Worm (Caenorhabditis elegans) whole organism, L2 larva: ENCODE results near the gene ZK180.5.

Experiments used
- F13H6.1 ChIP-seq: sonication (generic microtip); optimal IDR thresholded peaks from 2 replicates; lab custom pipeline; 2016; ENCODE audit warnings: missing genetic modification characterization, missing compliant biosample characterization
- R02D3.7 ChIP-seq: fragments of 150-350 bp; optimal IDR thresholded peaks from 2 replicates; lab custom pipeline; 2014; ENCODE audit warnings: missing biosample characterization, missing genetic modification characterization
- Y55F3AM.14 ChIP-seq: fragments of 200-800 bp; sonication (Bioruptor generic); optimal IDR thresholded peaks from 2 replicates; lab custom pipeline; 2018; ENCODE audit warnings: mild to moderate bottlenecking, missing genetic modification characterization, missing compliant biosample characterization
- alr-1 ChIP-seq: fragments of 150-350 bp; optimal IDR thresholded peaks from 2 replicates; lab custom pipeline; 2014; ENCODE audit warnings: missing biosample characterization, missing genetic modification characterization
- aly-2 ChIP-seq: fragments of 150-350 bp; optimal IDR thresholded peaks from 2 replicates; lab custom pipeline; 2014; ENCODE audit warnings: missing biosample characterization, missing genetic modification characterization
- ama-1 ChIP-seq: fragments of 150-350 bp; optimal IDR thresholded peaks from 2 replicates; lab custom pipeline; 2018; ENCODE audit warnings: inconsistent platforms
- blmp-1 ChIP-seq: sonication (generic microtip); optimal IDR thresholded peaks from 2 replicates; lab custom pipeline; 2017; ENCODE audit warnings: missing genetic modification characterization, mild to moderate bottlenecking, missing compliant biosample characterization, antibody characterized with exemption, moderate library complexity; ENCODE audit not compliant: insufficient read depth
- ceh-16 ChIP-seq: fragments of 150-350 bp; optimal IDR thresholded peaks from 2 replicates; lab custom pipeline; 2014; ENCODE audit warnings: missing biosample characterization, missing genetic modification characterization
- crh-2 ChIP-seq: sonication (generic microtip); optimal IDR thresholded peaks from 2 replicates; lab custom pipeline; 2017; ENCODE audit warnings: missing biosample characterization, missing genetic modification characterization
- dmd-4 ChIP-seq: sonication (generic microtip); optimal IDR thresholded peaks from 2 replicates; lab custom pipeline; 2017; ENCODE audit warnings: missing biosample characterization, missing genetic modification characterization
- egl-27 ChIP-seq: sonication (generic microtip); optimal IDR thresholded peaks from 3 replicates; lab custom pipeline; 2017; ENCODE audit warnings: missing biosample characterization, missing genetic modification reagents, missing genetic modification characterization
- elt-3 ChIP-seq: sonication (generic microtip); optimal IDR thresholded peaks from 2 replicates; lab custom pipeline; 2017; ENCODE audit warnings: missing biosample characterization, missing genetic modification characterization
- fos-1 ChIP-seq: fragments of 150-350 bp; optimal IDR thresholded peaks from 2 replicates; lab custom pipeline; 2014; ENCODE audit warnings: missing biosample characterization, missing genetic modification characterization
- gmeb-1 ChIP-seq: fragments of 150-350 bp; optimal IDR thresholded peaks from 2 replicates; lab custom pipeline; 2014; ENCODE audit warnings: missing biosample characterization, missing genetic modification characterization
- lin-11 ChIP-seq: fragments of 150-350 bp; sonication (generic microtip); optimal IDR thresholded peaks from 2 replicates; lab custom pipeline; 2014; ENCODE audit warnings: missing biosample characterization, missing genetic modification characterization, inconsistent platforms, mixed read lengths
- lin-13 ChIP-seq: fragments of 150-350 bp; optimal IDR thresholded peaks from 2 replicates; lab custom pipeline; 2014; ENCODE audit warnings: missing biosample characterization, missing genetic modification reagents, missing genetic modification characterization
- lsy-2 ChIP-seq, 2 experiments: fragments of 150-350 bp in 1 of 2; sonication (generic microtip) in 1 of 2; optimal IDR thresholded peaks; 2 replicates each; lab custom pipeline; 2014 to 2017; ENCODE audit warnings: missing biosample characterization in 2 of 2, missing genetic modification characterization in 2 of 2
- mab-5 ChIP-seq: fragments of 150-350 bp; optimal IDR thresholded peaks from 2 replicates; lab custom pipeline; 2014; ENCODE audit warnings: missing biosample characterization, missing genetic modification characterization
- mdl-1 ChIP-seq, 2 experiments: fragments of 150-350 bp in 1 of 2; sonication (generic microtip) in 1 of 2; optimal IDR thresholded peaks; 2 replicates each; lab custom pipeline; 2017; ENCODE audit warnings: missing biosample characterization in 2 of 2, missing genetic modification characterization in 2 of 2
- nhr-10 ChIP-seq: sonication (generic microtip); optimal IDR thresholded peaks from 2 replicates; lab custom pipeline; 2017; ENCODE audit warnings: missing biosample characterization, missing genetic modification characterization
- nhr-129 ChIP-seq: fragments of 150-350 bp; optimal IDR thresholded peaks from 2 replicates; lab custom pipeline; 2014; ENCODE audit warnings: missing biosample characterization, missing genetic modification characterization
- nhr-23 ChIP-seq: fragments of 150-350 bp; optimal IDR thresholded peaks from 2 replicates; lab custom pipeline; 2014; ENCODE audit warnings: missing biosample characterization, missing genetic modification reagents, missing genetic modification characterization
- nhr-237 ChIP-seq: fragments of 150-350 bp; optimal IDR thresholded peaks from 2 replicates; lab custom pipeline; 2014; ENCODE audit warnings: missing biosample characterization, missing genetic modification characterization
- nhr-25 ChIP-seq: fragments of 150-350 bp; sonication (generic microtip); optimal IDR thresholded peaks from 3 replicates; lab custom pipeline; 2014; ENCODE audit warnings: missing biosample characterization, missing genetic modification characterization
- nhr-6 ChIP-seq: fragments of 150-350 bp; optimal IDR thresholded peaks from 2 replicates; lab custom pipeline; 2014; ENCODE audit warnings: missing biosample characterization, missing genetic modification characterization
- sem-4 ChIP-seq: fragments of 150-350 bp; optimal IDR thresholded peaks from 2 replicates; lab custom pipeline; 2014; ENCODE audit warnings: missing biosample characterization, missing genetic modification reagents, missing genetic modification characterization
- skn-1 ChIP-seq: sonication (generic microtip); optimal IDR thresholded peaks from 2 replicates; lab custom pipeline; 2017; ENCODE audit warnings: missing biosample characterization, missing genetic modification characterization
- sma-9 ChIP-seq, 2 experiments: fragments of 150-350 bp in 1 of 2; sonication (generic microtip) in 1 of 2; optimal IDR thresholded peaks; 2 replicates each; lab custom pipeline; 2014 to 2016; ENCODE audit warnings: missing genetic modification characterization in 2 of 2, mild to moderate bottlenecking in 1 of 2, missing biosample characterization in 1 of 2, missing compliant biosample characterization in 1 of 2, missing genetic modification reagents in 1 of 2, moderate library complexity in 1 of 2
- snpc-4 ChIP-seq: fragments of 150-350 bp; optimal IDR thresholded peaks from 2 replicates; lab custom pipeline; 2014; ENCODE audit warnings: missing biosample characterization, missing genetic modification characterization
- unc-39 ChIP-seq: fragments of 150-350 bp; optimal IDR thresholded peaks from 2 replicates; lab custom pipeline; 2014; ENCODE audit warnings: missing biosample characterization, missing genetic modification characterization
- unc-55 ChIP-seq: fragments of 150-350 bp; sonication (generic microtip); optimal IDR thresholded peaks from 3 replicates; lab custom pipeline; 2014; ENCODE audit warnings: missing biosample characterization, missing genetic modification reagents, missing genetic modification characterization
- unc-62 ChIP-seq: fragments of 150-350 bp; optimal IDR thresholded peaks from 2 replicates; lab custom pipeline; 2014; ENCODE audit warnings: missing biosample characterization, missing genetic modification reagents, missing genetic modification characterization
- zag-1 ChIP-seq: fragments of 150-350 bp; optimal IDR thresholded peaks from 2 replicates; lab custom pipeline; 2014; ENCODE audit warnings: missing biosample characterization, missing genetic modification characterization

The ZK180.5 gene

ce11 chrIV:4526028-4526427, 9.1 kb upstream of the ZK180.5 start:
- no peak for TF ChIP-seq Y55F3AM.14 (GFP tag; lab: Kevin White, UChicago)
- TF ChIP-seq dmd-4 (tag; lab: Kevin White, UChicago) = no peak
- TF ChIP-seq nhr-25 (tag; lab: Kevin White, UChicago) = no peak
- no peak for TF ChIP-seq skn-1 (tag; lab: Kevin White, UChicago)
- no peak for TF ChIP-seq egl-27 (tag; lab: Kevin White, UChicago)
- TF ChIP-seq fos-1 = no peak
- TF ChIP-seq snpc-4 (tag; lab: Kevin White, UChicago) = no peak
- TF ChIP-seq nhr-237 (tag; lab: Kevin White, UChicago) = no peak
- TF ChIP-seq lin-13 (GFP tag; lab: Kevin White, UChicago) = no peak
- TF ChIP-seq crh-2 (tag; lab: Kevin White, UChicago) = no peak

- TF ChIP-seq nhr-129 (tag; lab: Kevin White, UChicago) (no peak), egl-27 (tag; lab: Kevin White, UChicago) (no peak), R02D3.7 (tag; lab: Kevin White, UChicago) (no peak), lin-11 (tag; lab: Kevin White, UChicago) (no peak), sma-9 (GFP tag; optimal IDR thresholded peaks at IDR 0.05; lab: Kevin White, UChicago) (no peak), sma-9 (tag; optimal IDR thresholded peaks at IDR 0.05; lab: Kevin White, UChicago) (no peak), lin-13 (GFP tag; lab: Kevin White, UChicago) (no peak), aly-2 (no peak), mab-5 (no peak), gmeb-1 (tag; lab: Kevin White, UChicago) (no peak), sem-4 (no peak), mdl-1 (tag; optimal IDR thresholded peaks at IDR 0.05; lab: Kevin White, UChicago) (no peak), nhr-23 (tag; lab: Kevin White, UChicago) (no peak), crh-2 (tag; lab: Kevin White, UChicago) (no peak), Y55F3AM.14 (GFP tag; lab: Kevin White, UChicago) (no peak), elt-3 (tag; lab: Kevin White, UChicago) (no peak), unc-39 (tag; lab: Kevin White, UChicago) (no peak), dmd-4 (tag; lab: Kevin White, UChicago) (no peak), ama-1 (lab: Kevin White, UChicago) (no peak)
Measured at ce11 chrIV:4524943-4525342, 8.0 kb upstream of the ZK180.5 start, which contains the start of gene ZK180.6. TSS of gene ZK180.6 (minus strand) at chrIV:4525043.

- no peak for TF ChIP-seq F13H6.1 (tag; lab: Kevin White, UChicago)
- no peak for TF ChIP-seq nhr-237 (tag; lab: Kevin White, UChicago)
- no peak for TF ChIP-seq blmp-1 (tag; lab: Kevin White, UChicago)
- TF ChIP-seq lin-11 (tag; lab: Kevin White, UChicago) = no peak
- no peak for TF ChIP-seq alr-1 (tag; lab: Kevin White, UChicago)
- no peak for TF ChIP-seq skn-1 (tag; lab: Kevin White, UChicago)
- no peak for TF ChIP-seq mdl-1 (tag; optimal IDR thresholded peaks at IDR 0.05; lab: Kevin White, UChicago)
- no peak for TF ChIP-seq lsy-2 (tag; optimal IDR thresholded peaks at IDR 0.05; lab: Kevin White, UChicago)
- TF ChIP-seq gmeb-1 (tag; lab: Kevin White, UChicago) = no peak
- no peak for TF ChIP-seq nhr-6 (tag; lab: Kevin White, UChicago)
- TF ChIP-seq unc-55 (GFP tag; lab: Kevin White, UChicago) = no peak
- no peak for TF ChIP-seq unc-62 (GFP tag; lab: Kevin White, UChicago)
- no peak for TF ChIP-seq mab-5
- TF ChIP-seq egl-27 (tag; lab: Kevin White, UChicago) = no peak
- no peak for TF ChIP-seq sma-9 (GFP tag; optimal IDR thresholded peaks at IDR 0.05; lab: Kevin White, UChicago)
- TF ChIP-seq sma-9 (tag; optimal IDR thresholded peaks at IDR 0.05; lab: Kevin White, UChicago) = no peak
- no peak for TF ChIP-seq zag-1
Measured at ce11 chrIV:4523461-4523860, 6.5 kb upstream of the ZK180.5 start.

ce11 chrIV:4519714-4520113, 2.7 kb upstream of the ZK180.5 start:
- TF ChIP-seq ceh-16 = no peak
- TF ChIP-seq nhr-10 (tag; lab: Kevin White, UChicago) = no peak
- peak; percentile 42 for TF ChIP-seq nhr-25 (tag; lab: Kevin White, UChicago)
- TF ChIP-seq Y55F3AM.14 (GFP tag; lab: Kevin White, UChicago) = peak; percentile 7

ce11 chrIV:4518111-4518510, 1.1 kb upstream of the ZK180.5 start:
- TF ChIP-seq blmp-1 (tag; lab: Kevin White, UChicago) (peak; percentile 75), nhr-23 (tag; lab: Kevin White, UChicago) (no peak), aly-2 (no peak)
